Worm (Caenorhabditis elegans): ENCODE measurements around the gene Y34B4A.2.

- TF ChIP-seq dao-5 (tag; optimal IDR thresholded peaks at IDR 0.05) = no peak
- TF ChIP-seq W03F9.2 (tag; optimal IDR thresholded peaks at IDR 0.05) = no peak
Measured at ce11 chrX:5254894-5255293, 24.4 kb upstream of the Y34B4A.2 start, which contains the start of gene nspg-13.
